Worm (Caenorhabditis elegans) whole organism, L4 larva: Measurements from ENCODE around the gene Y57G11C.23.

Experiments used
- F44E2.7 ChIP-seq: fragments of 200-800 bp; sonication (Bioruptor generic); IDR thresholded peaks from 2 replicates; pipeline ENCODE4 v2.1.2; 2022; ENCODE audit warnings: missing genetic modification characterization, missing compliant biosample characterization
- T26A8.4 ChIP-seq: fragments of 200-800 bp; sonication (Bioruptor generic); IDR thresholded peaks from 2 replicates; pipeline ENCODE4 v1.3.6; 2022; ENCODE audit warnings: missing genetic modification characterization, missing compliant biosample characterization
- ceh-28 ChIP-seq: fragments of 150-350 bp; optimal IDR thresholded peaks from 2 replicates; lab custom pipeline; 2014; ENCODE audit warnings: missing biosample characterization, missing genetic modification reagents, missing genetic modification characterization
- ceh-44 ChIP-seq: fragments of 200-800 bp; sonication (Bioruptor generic); IDR thresholded peaks from 2 replicates; pipeline ENCODE4 v1.3.6; 2022; ENCODE audit warnings: missing genetic modification reagents, missing genetic modification characterization, missing compliant biosample characterization
- ceh-62 ChIP-seq: sonication (generic microtip); optimal IDR thresholded peaks from 2 replicates; lab custom pipeline; 2017; ENCODE audit warnings: missing biosample characterization, missing genetic modification characterization
- ctbp-1 ChIP-seq: fragments of 200-800 bp; sonication (Bioruptor generic); IDR thresholded peaks from 2 replicates; pipeline ENCODE4 v1.3.6; 2022; ENCODE audit warnings: missing genetic modification reagents, missing genetic modification characterization, missing compliant biosample characterization
- daf-12 ChIP-seq: fragments of 150-350 bp; optimal IDR thresholded peaks from 2 replicates; lab custom pipeline; 2014; ENCODE audit warnings: missing biosample characterization, missing genetic modification reagents, missing genetic modification characterization
- daf-8 ChIP-seq: fragments of 200-800 bp; sonication (Bioruptor generic); IDR thresholded peaks from 2 replicates; pipeline ENCODE4 v1.3.6; 2022; ENCODE audit warnings: missing genetic modification characterization, missing compliant biosample characterization
- hif-1 ChIP-seq, 2 experiments: sonication (generic microtip); optimal IDR thresholded peaks; 2 replicates each; lab custom pipeline; 2016 to 2017; ENCODE audit warnings: missing compliant biosample characterization in 2 of 2, missing genetic modification characterization in 2 of 2, missing genetic modification reagents in 2 of 2, missing genotype in 2 of 2, mild to moderate bottlenecking in 1 of 2
- hlh-11 ChIP-seq: fragments of 200-800 bp; sonication (Bioruptor generic); optimal IDR thresholded peaks from 2 replicates; lab custom pipeline; 2018; ENCODE audit warnings: mild to moderate bottlenecking, missing genetic modification characterization, missing compliant biosample characterization
- lim-7 ChIP-seq: fragments of 200-800 bp; sonication (Bioruptor generic); IDR thresholded peaks from 2 replicates; pipeline ENCODE4 v1.3.6; 2022; ENCODE audit warnings: missing genetic modification characterization, missing compliant biosample characterization
- lin-1 ChIP-seq: fragments of 200-800 bp; sonication (Bioruptor generic); IDR thresholded peaks from 2 replicates; pipeline ENCODE4 v1.3.6; 2022; ENCODE audit warnings: missing genetic modification reagents, missing genetic modification characterization, missing compliant biosample characterization
- lin-29 ChIP-seq: fragments of 200-800 bp; sonication (Bioruptor generic); IDR thresholded peaks from 2 replicates; pipeline ENCODE4 v1.3.6; 2022; ENCODE audit warnings: missing genetic modification reagents, missing genetic modification characterization, missing compliant biosample characterization
- lin-38 ChIP-seq: fragments of 200-800 bp; sonication (Bioruptor generic); IDR thresholded peaks from 2 replicates; pipeline ENCODE4 v1.3.6; 2022; ENCODE audit warnings: missing genetic modification reagents, missing genetic modification characterization, missing compliant biosample characterization
- madf-5 ChIP-seq, 2 experiments: fragments of 200-800 bp; sonication (Bioruptor generic); IDR thresholded peaks; 2 replicates each; pipeline ENCODE4 v1.3.6; 2022; ENCODE audit warnings: missing compliant biosample characterization in 2 of 2, missing genetic modification characterization in 2 of 2
- madf-9 ChIP-seq: fragments of 200-800 bp; sonication (Bioruptor generic); conservative IDR thresholded peaks from 2 replicates; pipeline ENCODE4 v1.3.6; 2022; ENCODE audit warnings: missing genetic modification reagents, missing genetic modification characterization, missing compliant biosample characterization
- mxl-3 ChIP-seq: fragments of 200-800 bp; sonication (Bioruptor generic); optimal IDR thresholded peaks from 2 replicates; lab custom pipeline; 2018; ENCODE audit warnings: mild to moderate bottlenecking, missing genetic modification characterization, missing compliant biosample characterization
- nhr-102 ChIP-seq: sonication (generic microtip); optimal IDR thresholded peaks from 2 replicates; lab custom pipeline; 2016; ENCODE audit warnings: mild to moderate bottlenecking, missing genetic modification characterization, moderate library complexity, missing compliant biosample characterization
- nhr-111 ChIP-seq: fragments of 200-800 bp; sonication (Bioruptor generic); optimal IDR thresholded peaks from 2 replicates; lab custom pipeline; 2018; ENCODE audit warnings: mild to moderate bottlenecking, missing genetic modification characterization, missing compliant biosample characterization
- nhr-48 ChIP-seq: sonication (generic microtip); optimal IDR thresholded peaks from 2 replicates; lab custom pipeline; 2016; ENCODE audit warnings: mild to moderate bottlenecking, missing genetic modification characterization, missing compliant biosample characterization
- rbr-2 ChIP-seq: sonication (generic microtip); optimal IDR thresholded peaks from 2 replicates; lab custom pipeline; 2016; ENCODE audit warnings: missing genotype, missing genetic modification characterization, missing compliant biosample characterization
- sdz-12 ChIP-seq: fragments of 200-800 bp; sonication (Bioruptor generic); optimal IDR thresholded peaks from 2 replicates; lab custom pipeline; 2018; ENCODE audit warnings: mild to moderate bottlenecking, missing genetic modification characterization, missing compliant biosample characterization
- tra-1 ChIP-seq: fragments of 200-800 bp; sonication (Bioruptor generic); IDR thresholded peaks from 2 replicates; pipeline ENCODE4 v1.3.6; 2022; ENCODE audit warnings: missing genetic modification reagents, missing genetic modification characterization, missing compliant biosample characterization
- unc-62 ChIP-seq, 3 experiments: fragments of 150-350 bp in 1 of 3; sonication (generic microtip); optimal IDR thresholded peaks in 2 of 3; peaks in 1 of 3; 1 replicate in 1 of 3; 2 replicates in 2 of 3; lab custom pipeline; 2014 to 2017; ENCODE audit warnings: missing biosample characterization in 3 of 3, missing genetic modification characterization in 3 of 3, missing genetic modification reagents in 3 of 3, missing genotype in 1 of 3
- vab-7 ChIP-seq: fragments of 200-800 bp; sonication (Bioruptor generic); IDR thresholded peaks from 2 replicates; pipeline ENCODE4 v1.3.6; 2022; ENCODE audit warnings: missing genetic modification reagents, missing genetic modification characterization, missing compliant biosample characterization
- ztf-11 ChIP-seq: fragments of 150-350 bp; optimal IDR thresholded peaks from 2 replicates; lab custom pipeline; 2014; ENCODE audit warnings: missing biosample characterization, missing genetic modification characterization

Gene Y57G11C.23

ce11 chrIV:14822267-14822666 lies 39.3 kb downstream of the Y57G11C.23 start (continued):
- TF ChIP-seq sdz-12 (GFP tag; lab: Kevin White, UChicago) (no peak), ctbp-1 (GFP tag; lab: Robert Waterston, UW) (no peak)

- TF ChIP-seq madf-5 (GFP tag; IDR thresholded peaks at IDR 0.05; lab: Robert Waterston, UW) (no peak), lin-38 (no peak), nhr-111 (GFP tag; lab: Kevin White, UChicago) (no peak), ceh-62 (tag; lab: Kevin White, UChicago) (no peak), lin-1 (GFP tag; lab: Robert Waterston, UW) (no peak), hlh-11 (no peak), ceh-28 (tag; lab: Kevin White, UChicago) (no peak), lin-29 (no peak), lim-7 (GFP tag; lab: Robert Waterston, UW) (no peak), nhr-48 (tag; lab: Kevin White, UChicago) (no peak), daf-8 (GFP tag; lab: Robert Waterston, UW) (no peak), hif-1 (tag; optimal IDR thresholded peaks at IDR 0.05; lab: Kevin White, UChicago) (no peak), nhr-102 (no peak), mxl-3 (GFP tag; lab: Kevin White, UChicago) (no peak)
- TF ChIP-seq, all 104 proteins: peak for 0
Observed at ce11 chrIV:14816288-14816687, 45.3 kb downstream of the Y57G11C.23 start, which contains the start of gene Y57G11C.46. Gene Y57G11C.46, minus strand, starts transcription at chrIV:14816388.

- TF ChIP-seq tra-1 (GFP tag; lab: Robert Waterston, UW) (no peak), ceh-44 (GFP tag; lab: Robert Waterston, UW) (no peak), ztf-11 (no peak), rbr-2 (tag; lab: Kevin White, UChicago) (no peak), hif-1 (tag; optimal IDR thresholded peaks at IDR 0.05; lab: Kevin White, UChicago) (no peak), unc-62 (GFP tag; optimal IDR thresholded peaks at IDR 0.05 in 1 of 2; lab: Kevin White, UChicago) (no peak), unc-62 (tag; optimal IDR thresholded peaks at IDR 0.05; lab: Kevin White, UChicago) (no peak), madf-9 (GFP tag; lab: Robert Waterston, UW) (no peak), F44E2.7 (GFP tag; lab: Robert Waterston, UW) (no peak), T26A8.4 (GFP tag; lab: Robert Waterston, UW) (no peak), daf-12 (tag; lab: Kevin White, UChicago) (no peak), vab-7 (no peak)
Observed at ce11 chrIV:14806903-14807302, 54.7 kb downstream of the Y57G11C.23 start, which contains the start of gene oig-5. Gene oig-5, plus strand, starts transcription at chrIV:14807203.
